Worm (Caenorhabditis elegans) whole organism, L1 larva: ENCODE results near the gene T04A11.4.

Experiments used
- C34B4.2 ChIP-seq: sonication (generic microtip); optimal IDR thresholded peaks from 2 replicates; lab custom pipeline; 2017; ENCODE audit warnings: mild to moderate bottlenecking, missing genetic modification characterization, missing compliant biosample characterization
- Y116A8C.19 ChIP-seq: sonication (generic microtip); optimal IDR thresholded peaks from 2 replicates; lab custom pipeline; 2016; ENCODE audit warnings: missing compliant biosample characterization, missing genetic modification characterization, borderline replicate concordance
- aly-2 ChIP-seq: fragments of 150-350 bp; optimal IDR thresholded peaks from 2 replicates; lab custom pipeline; 2014; ENCODE audit warnings: missing biosample characterization, missing genetic modification characterization
- blmp-1 ChIP-seq: fragments of 150-350 bp; optimal IDR thresholded peaks from 2 replicates; lab custom pipeline; 2014; ENCODE audit warnings: missing biosample characterization, missing genetic modification characterization
- ceh-63 ChIP-seq: fragments of 200-800 bp; sonication (Bioruptor generic); optimal IDR thresholded peaks from 2 replicates; lab custom pipeline; 2018; ENCODE audit warnings: mild to moderate bottlenecking, missing genetic modification characterization, missing compliant biosample characterization
- ceh-8 ChIP-seq: fragments of 200-800 bp; sonication (Bioruptor generic); optimal IDR thresholded peaks from 2 replicates; lab custom pipeline; 2018; ENCODE audit warnings: mild to moderate bottlenecking, missing genetic modification characterization, moderate library complexity, missing compliant biosample characterization
- ceh-82 ChIP-seq, 3 experiments: fragments of 150-350 bp in 1 of 3; sonication (generic microtip) in 2 of 3; optimal IDR thresholded peaks; 2 replicates each; lab custom pipeline; 2014 to 2017; ENCODE audit warnings: missing biosample characterization in 3 of 3, missing genetic modification characterization in 3 of 3
- ceh-88 ChIP-seq: fragments of 200-800 bp; sonication (Bioruptor generic); IDR thresholded peaks from 2 replicates; pipeline ENCODE4 v1.3.6; 2022; ENCODE audit warnings: missing genetic modification characterization, missing compliant biosample characterization
- ceh-90 ChIP-seq: sonication (generic microtip); optimal IDR thresholded peaks from 2 replicates; lab custom pipeline; 2016; ENCODE audit warnings: missing genetic modification characterization, missing compliant biosample characterization
- dsc-1 ChIP-seq: sonication (generic microtip); optimal IDR thresholded peaks from 2 replicates; lab custom pipeline; 2016; ENCODE audit warnings: mild to moderate bottlenecking, missing genetic modification characterization, missing compliant biosample characterization
- efl-1 ChIP-seq, 4 experiments: fragments of 150-350 bp; optimal IDR thresholded peaks in 3 of 4; peaks in 1 of 4; 1 replicate in 1 of 4; 2 replicates in 3 of 4; lab custom pipeline; 2014; ENCODE audit warnings: missing biosample characterization in 2 of 4, missing genetic modification characterization in 2 of 4, missing genetic modification reagents in 2 of 4
- efl-3 ChIP-seq: fragments of 200-800 bp; sonication (Bioruptor generic); optimal IDR thresholded peaks from 2 replicates; lab custom pipeline; 2018; ENCODE audit warnings: mild to moderate bottlenecking, missing genetic modification characterization, missing compliant biosample characterization
- egl-13 ChIP-seq: sonication (generic microtip); optimal IDR thresholded peaks from 2 replicates; lab custom pipeline; 2016; ENCODE audit warnings: missing genotype, missing genetic modification reagents, missing genetic modification characterization, missing compliant biosample characterization
- egl-27 ChIP-seq, 2 experiments: fragments of 150-350 bp in 1 of 2; sonication (generic microtip); optimal IDR thresholded peaks; 3 replicates each; lab custom pipeline; 2017 to 2018; ENCODE audit warnings: missing biosample characterization in 2 of 2, missing genetic modification characterization in 2 of 2, missing genetic modification reagents in 2 of 2
- fkh-10 ChIP-seq: sonication (generic microtip); optimal IDR thresholded peaks from 2 replicates; lab custom pipeline; 2017; ENCODE audit warnings: missing biosample characterization, missing genetic modification reagents, missing genetic modification characterization
- fkh-8 ChIP-seq: sonication (generic microtip); optimal IDR thresholded peaks from 2 replicates; lab custom pipeline; 2016; ENCODE audit warnings: mild to moderate bottlenecking, missing genetic modification characterization, missing compliant biosample characterization
- grh-1 ChIP-seq: fragments of 200-800 bp; sonication (Bioruptor generic); IDR thresholded peaks from 2 replicates; pipeline ENCODE4 v1.3.6; 2022; ENCODE audit warnings: missing genetic modification reagents, missing genetic modification characterization, missing compliant biosample characterization
- jun-1 ChIP-seq: fragments of 150-350 bp; optimal IDR thresholded peaks from 2 replicates; lab custom pipeline; 2014; ENCODE audit warnings: missing biosample characterization, missing genetic modification reagents, missing genetic modification characterization
- lin-13 ChIP-seq: fragments of 150-350 bp; optimal IDR thresholded peaks from 2 replicates; lab custom pipeline; 2014; ENCODE audit warnings: missing biosample characterization, missing genetic modification reagents, missing genetic modification characterization
- lin-14 ChIP-seq: fragments of 200-800 bp; sonication (Bioruptor generic); optimal IDR thresholded peaks from 2 replicates; lab custom pipeline; 2018; ENCODE audit warnings: mild to moderate bottlenecking, missing genetic modification characterization, moderate library complexity, missing compliant biosample characterization
- lin-15B ChIP-seq: fragments of 150-350 bp; sonication (generic microtip); optimal IDR thresholded peaks from 3 replicates; lab custom pipeline; 2014; ENCODE audit warnings: missing biosample characterization, missing genetic modification characterization
- lin-35 ChIP-seq, 2 experiments: fragments of 150-350 bp; optimal IDR thresholded peaks; 2 replicates each; lab custom pipeline; 2014; ENCODE audit warnings: missing biosample characterization in 2 of 2, missing genetic modification characterization in 2 of 2, missing genetic modification reagents in 2 of 2
- lin-39 ChIP-seq: fragments of 150-350 bp; optimal IDR thresholded peaks from 2 replicates; lab custom pipeline; 2014; ENCODE audit warnings: missing biosample characterization, missing genetic modification reagents, missing genetic modification characterization
- lir-3 ChIP-seq: sonication (generic microtip); optimal IDR thresholded peaks from 2 replicates; lab custom pipeline; 2016; ENCODE audit warnings: mild to moderate bottlenecking, missing genetic modification characterization, moderate library complexity, missing compliant biosample characterization; ENCODE audit not compliant: poor library complexity
- lsy-2 ChIP-seq, 2 experiments: fragments of 150-350 bp; optimal IDR thresholded peaks; 2 replicates each; lab custom pipeline; 2014; ENCODE audit warnings: missing biosample characterization in 2 of 2, missing genetic modification characterization in 2 of 2
- mef-2 ChIP-seq: fragments of 150-350 bp; optimal IDR thresholded peaks from 2 replicates; lab custom pipeline; 2014; ENCODE audit warnings: missing biosample characterization, missing genetic modification characterization
- mep-1 ChIP-seq: fragments of 150-350 bp; optimal IDR thresholded peaks from 2 replicates; lab custom pipeline; 2014; ENCODE audit warnings: missing biosample characterization, missing genetic modification characterization
- nhr-12 ChIP-seq: sonication (generic microtip); optimal IDR thresholded peaks from 2 replicates; lab custom pipeline; 2017; ENCODE audit warnings: missing biosample characterization, missing genetic modification characterization
- nhr-237 ChIP-seq: fragments of 150-350 bp; optimal IDR thresholded peaks from 2 replicates; lab custom pipeline; 2014; ENCODE audit warnings: missing biosample characterization, missing genetic modification characterization
- nhr-28 ChIP-seq: fragments of 150-350 bp; optimal IDR thresholded peaks from 2 replicates; lab custom pipeline; 2014; ENCODE audit warnings: missing biosample characterization, missing genetic modification characterization
- nhr-47 ChIP-seq: sonication (generic microtip); optimal IDR thresholded peaks from 2 replicates; lab custom pipeline; 2016; ENCODE audit warnings: mild to moderate bottlenecking, missing genetic modification characterization, moderate library complexity, missing compliant biosample characterization
- nhr-77 ChIP-seq: fragments of 150-350 bp; optimal IDR thresholded peaks from 2 replicates; lab custom pipeline; 2014; ENCODE audit warnings: missing biosample characterization, missing genetic modification characterization
- nhr-85 ChIP-seq: sonication (generic microtip); peaks from one replicate; lab custom pipeline; 2016; ENCODE audit warnings: missing genetic modification characterization, inconsistent platforms, missing compliant biosample characterization
- pax-3 ChIP-seq: fragments of 200-800 bp; sonication (Bioruptor generic); optimal IDR thresholded peaks from 2 replicates; lab custom pipeline; 2018; ENCODE audit warnings: mild to moderate bottlenecking, missing genetic modification characterization, moderate library complexity, missing compliant biosample characterization
- skn-1 ChIP-seq: fragments of 150-350 bp; optimal IDR thresholded peaks from 2 replicates; lab custom pipeline; 2014; ENCODE audit warnings: missing biosample characterization, missing genetic modification characterization
- snpc-4 ChIP-seq: fragments of 150-350 bp; optimal IDR thresholded peaks from 2 replicates; lab custom pipeline; 2014; ENCODE audit warnings: missing biosample characterization, missing genetic modification characterization
- snu-23 ChIP-seq: sonication (generic microtip); optimal IDR thresholded peaks from 2 replicates; lab custom pipeline; 2016; ENCODE audit warnings: missing genetic modification characterization, missing compliant biosample characterization
- swsn-7 ChIP-seq: sonication (generic microtip); optimal IDR thresholded peaks from 2 replicates; lab custom pipeline; 2016; ENCODE audit warnings: missing genetic modification characterization, missing compliant biosample characterization
- unc-30 ChIP-seq: sonication (generic microtip); optimal IDR thresholded peaks from 2 replicates; lab custom pipeline; 2017; ENCODE audit warnings: missing biosample characterization, missing genetic modification characterization
- unc-62 ChIP-seq: fragments of 150-350 bp; optimal IDR thresholded peaks from 2 replicates; lab custom pipeline; 2014; ENCODE audit warnings: missing biosample characterization, missing genetic modification reagents, missing genetic modification characterization
- vab-15 ChIP-seq: sonication (generic microtip); optimal IDR thresholded peaks from 2 replicates; lab custom pipeline; 2017; ENCODE audit warnings: missing genotype, mild to moderate bottlenecking, missing genetic modification characterization, missing compliant biosample characterization
- zip-4 ChIP-seq: fragments of 200-800 bp; sonication (Bioruptor generic); optimal IDR thresholded peaks from 2 replicates; lab custom pipeline; 2018; ENCODE audit warnings: mild to moderate bottlenecking, missing genetic modification characterization, moderate library complexity, missing compliant biosample characterization
- ztf-4 ChIP-seq: fragments of 150-350 bp; optimal IDR thresholded peaks from 2 replicates; lab custom pipeline; 2014; ENCODE audit warnings: missing biosample characterization, missing genetic modification characterization

The T04A11.4 gene

ce11 chrIV:12467761-12468160 is 16.6 kb downstream of the T04A11.4 start (continued):
- peak in 1 of 2 experiments; percentile 11 for TF ChIP-seq lin-35 (GFP tag; optimal IDR thresholded peaks at IDR 0.05; lab: Kevin White, UChicago)
- TF ChIP-seq nhr-47 = no peak
- no peak for TF ChIP-seq lsy-2 (tag; optimal IDR thresholded peaks at IDR 0.05; lab: Kevin White, UChicago)
- no peak for TF ChIP-seq lir-3 (tag; lab: Kevin White, UChicago)
- TF ChIP-seq mef-2 = no peak
- TF ChIP-seq snpc-4 (tag; lab: Kevin White, UChicago) = no peak
- no peak for TF ChIP-seq pax-3 (tag; lab: Kevin White, UChicago)
- TF ChIP-seq egl-27 (tag; optimal IDR thresholded peaks at IDR 0.05; lab: Kevin White, UChicago) = no peak
- TF ChIP-seq, all 84 proteins: peak for 8

ce11 chrIV:12464822-12465221 is 19.6 kb downstream of the T04A11.4 start:
- TF ChIP-seq nhr-85 (tag; lab: Kevin White, UChicago) = peak; percentile 38
- peak; percentile 83 for TF ChIP-seq fkh-8
- peak; percentile 31 for TF ChIP-seq skn-1
- TF ChIP-seq egl-27 (tag; optimal IDR thresholded peaks at IDR 0.05; lab: Kevin White, UChicago) = no peak
- no peak for TF ChIP-seq ceh-8 (GFP tag; lab: Kevin White, UChicago)
- TF ChIP-seq zip-4 (GFP tag; lab: Kevin White, UChicago) = no peak
- TF ChIP-seq lin-35 (GFP tag; optimal IDR thresholded peaks at IDR 0.05; lab: Kevin White, UChicago) = peak in 1 of 2 experiments; percentile 22
- TF ChIP-seq jun-1 = no peak
- peak; percentile 85 for TF ChIP-seq lin-14 (GFP tag; lab: Kevin White, UChicago)
- TF ChIP-seq nhr-12 = no peak
- TF ChIP-seq ceh-90 (tag; lab: Kevin White, UChicago) = no peak
- peak; percentile 19 for TF ChIP-seq fkh-10
- peak; percentile 16 to 30 for TF ChIP-seq efl-1 (optimal IDR thresholded peaks at IDR 0.05; lab: Kevin White, UChicago)
- TF ChIP-seq efl-1 (GFP tag; optimal IDR thresholded peaks at IDR 0.05 in 1 of 2; lab: Kevin White, UChicago) = peak in 1 of 2 experiments; percentile 15
- no peak for TF ChIP-seq nhr-28 (tag; lab: Kevin White, UChicago)
- TF ChIP-seq snu-23 (GFP tag; lab: Kevin White, UChicago) = no peak
- TF ChIP-seq nhr-77 (tag; lab: Kevin White, UChicago) = peak; percentile 6
- TF ChIP-seq swsn-7 (tag; lab: Kevin White, UChicago) = no peak
- TF ChIP-seq ceh-82 (tag; optimal IDR thresholded peaks at IDR 0.05; lab: Kevin White, UChicago) = peak in 1 of 3 experiments; percentile 46

ce11 chrIV:12463370-12463769 is 21.0 kb downstream of the T04A11.4 start, which contains the start of gene C25G4.8:
C25G4.8 (minus strand) TSS chrIV:12463470.
- no peak for TF ChIP-seq ceh-88 (GFP tag; lab: Robert Waterston, UW)
- no peak for TF ChIP-seq fkh-8
- no peak for TF ChIP-seq unc-62 (GFP tag; lab: Kevin White, UChicago)
- TF ChIP-seq lin-39 (tag; lab: Kevin White, UChicago) = no peak
- no peak for TF ChIP-seq ceh-63
- TF ChIP-seq aly-2 (tag; lab: Kevin White, UChicago) = no peak
- TF ChIP-seq grh-1 (GFP tag; lab: Robert Waterston, UW) = no peak
- no peak for TF ChIP-seq mep-1
- TF ChIP-seq egl-13 (tag; lab: Kevin White, UChicago) = no peak

ce11 chrIV:12456613-12457012 is 27.8 kb downstream of the T04A11.4 start, which contains the start of gene C25G4.7:
C25G4.7 (plus strand) TSS chrIV:12456913.
- TF ChIP-seq lin-15B (no peak), dsc-1 (tag; lab: Kevin White, UChicago) (no peak), fkh-10 (no peak), C34B4.2 (no peak), ceh-88 (GFP tag; lab: Robert Waterston, UW) (no peak), nhr-28 (tag; lab: Kevin White, UChicago) (no peak), ztf-4 (tag; lab: Kevin White, UChicago) (no peak), grh-1 (GFP tag; lab: Robert Waterston, UW) (no peak), lin-13 (no peak), efl-3 (GFP tag; lab: Kevin White, UChicago) (no peak), Y116A8C.19 (tag; lab: Kevin White, UChicago) (no peak), mep-1 (no peak), unc-30 (tag; lab: Kevin White, UChicago) (no peak), nhr-237 (no peak), vab-15 (tag; lab: Kevin White, UChicago) (no peak), blmp-1 (tag; lab: Kevin White, UChicago) (no peak)
